Fruit fly (Drosophila melanogaster): ENCODE results near the gene AhcyL2.

The AhcyL2 gene

dm6 chr3R:16982108-16982707 lies at the start of gene AhcyL2 (continued):
- no peak for TF ChIP-seq Hr39 (GFP tag; optimal IDR thresholded peaks at IDR 0.05)
- no peak for TF ChIP-seq CG3919 (GFP tag; optimal IDR thresholded peaks at IDR 0.05)
- TF ChIP-seq CG8632 (GFP tag; optimal IDR thresholded peaks at IDR 0.05), result no peak
- no peak for TF ChIP-seq Eip75B (GFP tag; optimal IDR thresholded peaks at IDR 0.05)
- TF ChIP-seq Hr38 (GFP tag; optimal IDR thresholded peaks at IDR 0.05), result no peak

- TF ChIP-seq esn (GFP tag; optimal IDR thresholded peaks at IDR 0.05), result no peak
- no peak for TF ChIP-seq CG11762 (GFP tag; optimal IDR thresholded peaks at IDR 0.05; ENCODE audit: insufficient read depth)
- TF ChIP-seq Gug (GFP tag; IDR thresholded peaks at IDR 0.05), result no peak
- TF ChIP-seq Eip78C (GFP tag), result no peak
- no peak for TF ChIP-seq CG3032 (tag; optimal IDR thresholded peaks at IDR 0.05)
- TF ChIP-seq CG32006 (GFP tag; optimal IDR thresholded peaks at IDR 0.05), result no peak
- TF ChIP-seq CG1621 (tag; optimal IDR thresholded peaks at IDR 0.05), result no peak
- no peak for TF ChIP-seq Hr38 (GFP tag; optimal IDR thresholded peaks at IDR 0.05)
- TF ChIP-seq fkh (GFP tag; optimal IDR thresholded peaks at IDR 0.05), result no peak
- TF ChIP-seq CG6163 (GFP tag; IDR thresholded peaks at IDR 0.05), result no peak
- no peak for TF ChIP-seq CG6276 (GFP tag; optimal IDR thresholded peaks at IDR 0.05)
- TF ChIP-seq pdm3 (GFP tag; optimal IDR thresholded peaks at IDR 0.05), result no peak
- TF ChIP-seq Met (GFP tag; optimal IDR thresholded peaks at IDR 0.05), result no peak
- no peak for TF ChIP-seq Blimp-1 (GFP tag; optimal IDR thresholded peaks at IDR 0.05)
- no peak for TF ChIP-seq Hr4 (GFP tag; optimal IDR thresholded peaks at IDR 0.05)
- no peak for TF ChIP-seq CG3919 (GFP tag; optimal IDR thresholded peaks at IDR 0.05)
- no peak for TF ChIP-seq CG7368 (GFP tag; optimal IDR thresholded peaks at IDR 0.05)
- no peak for TF ChIP-seq OdsH (GFP tag; optimal IDR thresholded peaks at IDR 0.05)
- TF ChIP-seq CG31627 (GFP tag; optimal IDR thresholded peaks at IDR 0.05), result no peak
- no peak for TF ChIP-seq Smox (GFP tag; optimal IDR thresholded peaks at IDR 0.05)
Measured at dm6 chr3R:17031502-17031901, 49.5 kb upstream of the AhcyL2 start, which contains the start of gene CG31268. Gene CG31268 (plus strand): TSS chr3R:17031802.

dm6 chr3R:17029796-17030195 lies 47.8 kb upstream of the AhcyL2 start:
- peak; percentile 12 for TF ChIP-seq CG7368 (GFP tag; optimal IDR thresholded peaks at IDR 0.05)
- TF ChIP-seq pdm3 (GFP tag; optimal IDR thresholded peaks at IDR 0.05), result no peak

- TF ChIP-seq dsx (GFP tag; optimal IDR thresholded peaks at IDR 0.05; ENCODE audit: poor library complexity, severe bottlenecking) (no peak), CG10669 (GFP tag; optimal IDR thresholded peaks at IDR 0.05) (no peak), cyc (GFP tag; optimal IDR thresholded peaks at IDR 0.05) (no peak), spab (GFP tag; optimal IDR thresholded peaks at IDR 0.05) (no peak)
Measured at dm6 chr3R:17028393-17028792, 46.4 kb upstream of the AhcyL2 start, which contains the start of gene CG5225. Gene CG5225 (plus strand): TSS chr3R:17028693.

- no peak for TF ChIP-seq vri (GFP tag; optimal IDR thresholded peaks at IDR 0.05)
- peak; percentile 26 for TF ChIP-seq CG7368 (GFP tag; optimal IDR thresholded peaks at IDR 0.05)
- peak; percentile 46 for TF ChIP-seq pdm3 (GFP tag; optimal IDR thresholded peaks at IDR 0.05)
- TF ChIP-seq CG34406 (GFP tag; optimal IDR thresholded peaks at IDR 0.05), result peak; percentile 62
- TF ChIP-seq CG8632 (GFP tag; optimal IDR thresholded peaks at IDR 0.05), result peak; percentile 36
- peak; percentile 65 for TF ChIP-seq net (GFP tag; optimal IDR thresholded peaks at IDR 0.05)
- TF ChIP-seq CG6854 (GFP tag; optimal IDR thresholded peaks at IDR 0.05), result no peak
- no peak for TF ChIP-seq CG8119 (GFP tag; IDR thresholded peaks at IDR 0.05)
- TF ChIP-seq CG1621 (tag; optimal IDR thresholded peaks at IDR 0.05), result peak; percentile 56
- no peak for TF ChIP-seq CG11902 (GFP tag; optimal IDR thresholded peaks at IDR 0.05)
- no peak for TF ChIP-seq esn (GFP tag; optimal IDR thresholded peaks at IDR 0.05)
- TF ChIP-seq Gug (GFP tag; IDR thresholded peaks at IDR 0.05), result no peak
- no peak for TF ChIP-seq CG6276 (GFP tag; optimal IDR thresholded peaks at IDR 0.05)
- TF ChIP-seq Lpt (GFP tag; optimal IDR thresholded peaks at IDR 0.05), result no peak
- TF ChIP-seq achi (GFP tag; optimal IDR thresholded peaks at IDR 0.05), result no peak
- TF ChIP-seq CG4318 (GFP tag; optimal IDR thresholded peaks at IDR 0.05), result no peak
- peak; percentile 31 for TF ChIP-seq CG11762 (GFP tag; optimal IDR thresholded peaks at IDR 0.05; ENCODE audit: insufficient read depth)
- no peak for TF ChIP-seq Smox (GFP tag; optimal IDR thresholded peaks at IDR 0.05)
- TF ChIP-seq CG6792 (GFP tag; optimal IDR thresholded peaks at IDR 0.05), result peak; percentile 38
- peak; percentile 31; the same call in 1 of the 3 replicates for TF ChIP-seq eg (GFP tag; IDR thresholded peaks at IDR 0.05)
- peak; percentile 56 for TF ChIP-seq CG6808 (GFP tag; optimal IDR thresholded peaks at IDR 0.05)
- no peak for TF ChIP-seq fd59A (GFP tag; optimal IDR thresholded peaks at IDR 0.05)
- peak; percentile 67 for TF ChIP-seq Met (GFP tag; optimal IDR thresholded peaks at IDR 0.05)
- peak; percentile 45; the same call in 1 of the 3 replicates for TF ChIP-seq CG6163 (GFP tag; IDR thresholded peaks at IDR 0.05)
- TF ChIP-seq CG10669 (GFP tag; optimal IDR thresholded peaks at IDR 0.05), result peak; percentile 30
- peak; percentile 73 for TF ChIP-seq svp (GFP tag)
- no peak for TF ChIP-seq CG3032 (tag; optimal IDR thresholded peaks at IDR 0.05)
- TF ChIP-seq salr (GFP tag; optimal IDR thresholded peaks at IDR 0.05), result peak in 1 of 2 experiments; percentile 36
Measured at dm6 chr3R:17020956-17021355, 39.0 kb upstream of the AhcyL2 start, which contains the start of gene Adsl. Gene Adsl (minus strand): TSS chr3R:17021120.
